Fruit fly (Drosophila melanogaster): ENCODE measurements around the gene CG4849.

CG4849 gene

DNA sequence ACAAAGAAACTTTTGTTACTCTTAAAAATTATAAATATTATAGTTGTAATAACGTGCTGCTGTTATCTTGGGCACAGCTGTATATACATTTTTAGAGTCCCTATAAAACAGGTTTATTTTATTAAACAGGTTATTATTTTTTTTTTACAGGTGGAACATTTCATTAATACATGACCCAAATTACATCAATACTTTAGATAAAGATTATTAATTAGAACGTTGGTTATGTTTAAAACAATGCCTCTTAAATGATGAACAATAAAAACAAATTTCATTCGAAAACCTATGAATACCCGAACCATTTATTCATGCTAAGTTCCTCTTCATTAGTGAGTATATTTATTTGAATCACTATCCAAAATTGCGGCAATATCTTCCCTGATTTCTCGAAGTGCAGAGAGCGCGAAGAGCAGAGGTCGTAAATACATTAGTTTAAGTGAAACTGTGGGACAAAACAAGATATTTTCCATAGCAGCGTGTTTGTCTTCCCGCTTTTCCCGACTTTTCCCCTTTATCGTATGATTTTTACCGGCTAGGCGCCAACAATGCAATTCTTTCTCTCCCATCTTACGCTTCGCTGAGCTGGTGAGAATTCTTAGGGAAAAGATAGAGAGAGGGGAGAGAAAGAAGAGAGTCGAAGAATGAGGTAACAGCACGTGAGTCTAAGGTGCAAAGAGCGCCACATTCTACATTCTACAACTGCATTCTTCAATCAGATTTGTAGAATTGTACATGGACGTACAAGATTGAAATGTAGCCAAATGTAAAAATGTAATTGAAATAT is 25.6 kb downstream of the CG4849 start (continued):
- TF ChIP-seq CG9437 (GFP tag; optimal IDR thresholded peaks at IDR 0.05) (peak; percentile 65), luna (GFP tag; optimal IDR thresholded peaks at IDR 0.05) (no peak), CG18011 (GFP tag; optimal IDR thresholded peaks at IDR 0.05) (no peak), sc (optimal IDR thresholded peaks at IDR 0.05) (no peak), sc (GFP tag; optimal IDR thresholded peaks at IDR 0.05) (no peak), cg (GFP tag; optimal IDR thresholded peaks at IDR 0.05) (no peak), eve (GFP tag; optimal IDR thresholded peaks at IDR 0.05) (no peak), CG6254 (GFP tag; optimal IDR thresholded peaks at IDR 0.05) (no peak), Hr78 (GFP tag; optimal IDR thresholded peaks at IDR 0.05) (peak in 1 of 2 experiments; percentile 27), CG17359 (tag; optimal IDR thresholded peaks at IDR 0.05) (peak; percentile 6), dmrt11E (tag; optimal IDR thresholded peaks at IDR 0.05) (no peak), CG4854 (GFP tag; optimal IDR thresholded peaks at IDR 0.05) (no peak), sug (tag; optimal IDR thresholded peaks at IDR 0.05) (no peak), Dek (tag; optimal IDR thresholded peaks at IDR 0.05) (no peak), CG8359 (GFP tag; optimal IDR thresholded peaks at IDR 0.05; ENCODE audit: borderline replicate concordance) (no peak), btn (GFP tag; optimal IDR thresholded peaks at IDR 0.05) (no peak), Hand (GFP tag; optimal IDR thresholded peaks at IDR 0.05) (no peak), CG18262 (tag; optimal IDR thresholded peaks at IDR 0.05) (peak; percentile 58), Atf3 (GFP tag; optimal IDR thresholded peaks at IDR 0.05) (no peak), psq (GFP tag; optimal IDR thresholded peaks at IDR 0.05) (no peak), HLH4C (GFP tag; IDR thresholded peaks at IDR 0.05; ENCODE audit: partially characterized antibody) (no peak), CG42726 (GFP tag; IDR thresholded peaks at IDR 0.05; ENCODE audit: partially characterized antibody) (no peak), CG6813 (GFP tag; optimal IDR thresholded peaks at IDR 0.05) (no peak), Doc3 (GFP tag; IDR thresholded peaks at IDR 0.05; ENCODE audit: partially characterized antibody) (no peak), sens (GFP tag) (peak; percentile 88), CG10209 (GFP tag; optimal IDR thresholded peaks at IDR 0.05) (peak; percentile 3), CG3407 (GFP tag; optimal IDR thresholded peaks at IDR 0.05) (no peak), klu (GFP tag; IDR thresholded peaks at IDR 0.05) (no peak), ERR (GFP tag; optimal IDR thresholded peaks at IDR 0.05) (no peak), CG13123 (GFP tag; optimal IDR thresholded peaks at IDR 0.05) (no peak), CG4282 (GFP tag; optimal IDR thresholded peaks at IDR 0.05) (no peak), CG9609 (GFP tag; optimal IDR thresholded peaks at IDR 0.05) (no peak), Ets65A (GFP tag) (peak; percentile 82), Antp (GFP tag; optimal IDR thresholded peaks at IDR 0.05) (peak; percentile 33), CG11696 (GFP tag; IDR thresholded peaks at IDR 0.05) (no peak), CG11085 (GFP tag; IDR thresholded peaks at IDR 0.05) (peak; percentile 55), sens-2 (GFP tag; IDR thresholded peaks at IDR 0.05) (peak; percentile 28; the same call in 1 of the 2 replicates), CG14050 (GFP tag; IDR thresholded peaks at IDR 0.05) (peak; percentile 24; the same call in 1 of the 3 replicates), Atf6 (GFP tag; IDR thresholded peaks at IDR 0.05) (0 out of 2 replicates have a peak, but pooled peaks have one; percentile 12), gro (GFP tag; optimal IDR thresholded peaks at IDR 0.05) (no peak)

DNA sequence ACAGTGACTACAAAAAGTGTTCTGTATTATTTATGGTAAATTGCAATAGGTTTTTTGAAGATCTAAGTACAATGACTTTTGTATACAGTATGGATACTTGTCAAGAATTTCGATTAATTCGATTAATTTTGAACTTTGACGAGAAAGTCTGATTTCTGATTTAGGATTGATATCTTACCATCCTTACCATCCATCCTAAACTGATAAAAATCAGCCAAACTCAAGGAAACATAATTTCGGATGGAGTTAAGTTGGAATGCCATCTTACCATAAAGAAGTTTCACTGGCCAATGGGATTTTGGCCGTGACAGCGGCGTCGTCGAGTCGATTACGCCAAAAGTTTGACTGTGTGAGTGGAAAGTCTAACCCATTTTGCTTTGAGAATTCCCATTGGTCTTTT is 27.4 kb downstream of the CG4849 start, which contains the start of gene CG4815:
Gene CG4815 (minus strand): TSS at position 101 of the 400 bp plus-strand sequence.
- TF ChIP-seq nmo (GFP tag; optimal IDR thresholded peaks at IDR 0.05) (no peak), CG11696 (GFP tag; IDR thresholded peaks at IDR 0.05) (no peak), CG8281 (tag; optimal IDR thresholded peaks at IDR 0.05) (no peak), chinmo (GFP tag; IDR thresholded peaks at IDR 0.05; ENCODE audit: partially characterized antibody) (no peak), oc (tag; optimal IDR thresholded peaks at IDR 0.05) (no peak)
